Fruit fly (Drosophila melanogaster) whole organism: ENCODE results near the gene CG6511.

Experiments used
- CG8478 ChIP-seq: fragments of >200 bp; optimal IDR thresholded peaks from 2 replicates; lab custom pipeline; 2018; ENCODE audit warnings: inconsistent platforms
- EcR ChIP-seq, 2 experiments: fragments of >200 bp; optimal IDR thresholded peaks; 2 replicates each; lab custom pipeline; 2017; ENCODE audit warnings: missing biosample characterization in 2 of 2, missing genetic modification characterization in 2 of 2, missing genetic modification reagents in 2 of 2
- pan ChIP-seq: fragments of >200 bp; optimal IDR thresholded peaks from 2 replicates; lab custom pipeline; 2017
- usp ChIP-seq: fragments of >200 bp; optimal IDR thresholded peaks from 2 replicates; lab custom pipeline; 2017; ENCODE audit warnings: missing biosample characterization, missing genetic modification characterization, mixed read lengths

DNA sequence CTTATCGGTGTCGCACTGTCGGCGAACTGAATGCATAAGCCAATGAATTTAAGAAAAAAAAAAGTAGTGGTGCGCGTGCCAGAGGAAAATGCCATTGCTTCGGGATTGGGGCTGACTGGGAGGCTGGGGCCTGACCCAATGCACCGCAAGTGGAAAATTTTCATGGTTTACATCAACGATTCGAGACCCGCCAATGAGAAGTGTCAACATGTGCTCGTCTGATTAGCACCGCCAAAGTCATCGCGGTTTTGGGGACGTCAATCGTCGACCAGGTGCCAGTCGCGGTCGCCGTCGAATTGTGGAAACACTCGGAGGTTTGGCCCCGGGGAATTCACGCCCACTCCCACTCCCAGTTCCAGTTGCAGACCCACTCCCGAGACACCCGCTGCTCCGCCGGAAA lies 37.4 kb upstream of the CG6511 start:
- TF ChIP-seq pan (lab: Kevin White, UChicago): no peak
- TF ChIP-seq CG8478 (lab: Kevin White, UChicago): no peak
- no peak for TF ChIP-seq usp (GFP tag; lab: Kevin White, UChicago)
- no peak for TF ChIP-seq EcR (GFP tag; optimal IDR thresholded peaks at IDR 0.05; lab: Kevin White, UChicago)
